Worm (Caenorhabditis elegans) whole organism, L1 larva: ENCODE results near the gene cutl-11.

Source experiments
- ceh-82 ChIP-seq, 3 experiments: fragments of 150-350 bp in 1 of 3; sonication (generic microtip) in 2 of 3; optimal IDR thresholded peaks; 2 replicates each; lab custom pipeline; 2014 to 2017; ENCODE audit warnings: missing biosample characterization in 3 of 3, missing genetic modification characterization in 3 of 3
- fos-1 ChIP-seq: fragments of 150-350 bp; optimal IDR thresholded peaks from 2 replicates; lab custom pipeline; 2014; ENCODE audit warnings: missing biosample characterization, missing genetic modification characterization
- mdl-1 ChIP-seq, 2 experiments: fragments of 150-350 bp; optimal IDR thresholded peaks; 2 replicates each; lab custom pipeline; 2014 to 2017; ENCODE audit warnings: missing biosample characterization in 2 of 2, missing genetic modification characterization in 2 of 2, inconsistent platforms in 1 of 2
- nhr-90 ChIP-seq: sonication (generic microtip); optimal IDR thresholded peaks from 2 replicates; lab custom pipeline; 2016; ENCODE audit warnings: mild to moderate bottlenecking, missing genetic modification characterization, missing compliant biosample characterization; ENCODE audit not compliant: poor library complexity
- unc-86 ChIP-seq: sonication (generic microtip); optimal IDR thresholded peaks from 2 replicates; lab custom pipeline; 2016; ENCODE audit warnings: missing genetic modification characterization, missing compliant biosample characterization

- TF ChIP-seq unc-86 (peak; percentile 98), fos-1 (tag; lab: Kevin White, UChicago) (peak; percentile 39), mdl-1 (tag; optimal IDR thresholded peaks at IDR 0.05; lab: Kevin White, UChicago) (peak in 1 of 2 experiments; percentile 43), ceh-82 (tag; optimal IDR thresholded peaks at IDR 0.05; lab: Kevin White, UChicago) (peak; percentile 51 to 70 (median 63)), nhr-90 (tag; lab: Kevin White, UChicago) (peak; percentile 96)
These were observed 44.7 kb downstream of the cutl-11 start for ce11 chrX:11605766-11606490.
